Fruit fly (Drosophila melanogaster) whole organism, embryonic: Measurements from ENCODE around the gene ppk.

ENCODE experiments used
- Abd-B ChIP-seq: fragments of 200-800 bp; sonication (Bioruptor generic); optimal IDR thresholded peaks from 2 replicates; lab custom pipeline; 2018; ENCODE audit warnings: missing biosample characterization, mild to moderate bottlenecking, missing genetic modification characterization, moderate library complexity
- Aef1 ChIP-seq: fragments of 200-800 bp; sonication (Bioruptor generic); IDR thresholded peaks from 3 replicates; pipeline ENCODE4 v1.3.6; 2022; ENCODE audit warnings: missing biosample characterization, missing genetic modification characterization
- B-H1 ChIP-seq: fragments of 200-800 bp; sonication (Bioruptor generic); IDR thresholded peaks from 3 replicates; pipeline ENCODE4 v1.3.6; 2022; ENCODE audit warnings: missing biosample characterization, missing genetic modification characterization
- Bgb ChIP-seq: fragments of 200-800 bp; sonication (Bioruptor generic); IDR thresholded peaks from 2 replicates; pipeline ENCODE4 v1.3.6; 2022; ENCODE audit warnings: missing biosample characterization, missing genetic modification characterization; ENCODE audit not compliant: partially characterized antibody
- CG10147 ChIP-seq: fragments of 200-800 bp; sonication (Bioruptor generic); optimal IDR thresholded peaks from 2 replicates; lab custom pipeline; 2019; ENCODE audit warnings: missing biosample characterization, mild to moderate bottlenecking, missing genetic modification characterization, moderate library complexity
- CG1024 ChIP-seq: fragments of 200-800 bp; sonication (Bioruptor generic); IDR thresholded peaks from 2 replicates; pipeline ENCODE4 v1.3.6; 2022; ENCODE audit warnings: missing biosample characterization, missing genetic modification characterization
- CG10321 ChIP-seq: fragments of 200-800 bp; sonication (Bioruptor generic); IDR thresholded peaks from 2 replicates; pipeline ENCODE4 v1.3.6; 2022; ENCODE audit warnings: missing biosample characterization, missing genetic modification characterization
- CG10543 ChIP-seq: fragments of 200-800 bp; sonication (Bioruptor generic); optimal IDR thresholded peaks from 3 replicates; lab custom pipeline; 2017; ENCODE audit warnings: missing biosample characterization, mild to moderate bottlenecking, missing genetic modification characterization, moderate library complexity
- CG12071 ChIP-seq: fragments of 200-800 bp; sonication (Bioruptor generic); optimal IDR thresholded peaks from 3 replicates; lab custom pipeline; 2018; ENCODE audit warnings: missing biosample characterization, mild to moderate bottlenecking, missing genetic modification characterization
- CG17829 ChIP-seq: fragments of 200-800 bp; optimal IDR thresholded peaks from 2 replicates; lab custom pipeline; 2019; ENCODE audit warnings: missing biosample characterization, mild to moderate bottlenecking, missing genetic modification characterization, moderate library complexity
- CG2202 ChIP-seq: fragments of 200-800 bp; sonication (Bioruptor generic); optimal IDR thresholded peaks from 2 replicates; lab custom pipeline; 2018; ENCODE audit warnings: missing biosample characterization, mild to moderate bottlenecking, missing genetic modification characterization
- CG30020 ChIP-seq: fragments of 200-800 bp; optimal IDR thresholded peaks from 2 replicates; lab custom pipeline; 2019; ENCODE audit warnings: missing biosample characterization, mild to moderate bottlenecking, missing genetic modification characterization, moderate library complexity
- CG32532 ChIP-seq: fragments of 200-800 bp; sonication (Bioruptor generic); IDR thresholded peaks from 2 replicates; pipeline ENCODE4 v1.3.6; 2022; ENCODE audit warnings: missing biosample characterization, missing genetic modification characterization
- CG4424 ChIP-seq: fragments of 200-800 bp; sonication (Bioruptor generic); optimal IDR thresholded peaks from 3 replicates; lab custom pipeline; 2016; ENCODE audit warnings: missing biosample characterization, missing genetic modification characterization
- CG6689 ChIP-seq: fragments of 200-800 bp; sonication (Bioruptor generic); IDR thresholded peaks from 2 replicates; pipeline ENCODE4 v1.3.6; 2022; ENCODE audit warnings: missing biosample characterization, missing genetic modification characterization
- CG7786 ChIP-seq: fragments of 200-800 bp; sonication (Bioruptor generic); optimal IDR thresholded peaks from 2 replicates; lab custom pipeline; 2016; ENCODE audit warnings: missing biosample characterization, missing genetic modification characterization
- CG7839 ChIP-seq: fragments of 200-800 bp; sonication (Bioruptor generic); optimal IDR thresholded peaks from 3 replicates; lab custom pipeline; 2018; ENCODE audit warnings: missing biosample characterization, mild to moderate bottlenecking, missing genetic modification characterization, moderate library complexity
- CG8944 ChIP-seq: fragments of 200-800 bp; sonication (Bioruptor generic); optimal IDR thresholded peaks from 3 replicates; lab custom pipeline; 2016; ENCODE audit warnings: missing biosample characterization, missing genetic modification characterization
- CG9609 ChIP-seq: fragments of 200-800 bp; sonication (Bioruptor generic); optimal IDR thresholded peaks from 3 replicates; lab custom pipeline; 2016; ENCODE audit warnings: missing biosample characterization, missing genetic modification characterization
- D19B ChIP-seq: fragments of 200-800 bp; sonication (Bioruptor generic); optimal IDR thresholded peaks from 2 replicates; lab custom pipeline; 2017; ENCODE audit warnings: missing biosample characterization, mild to moderate bottlenecking, missing genetic modification characterization
- HmgZ ChIP-seq: fragments of 200-800 bp; sonication (Bioruptor generic); optimal IDR thresholded peaks from 2 replicates; lab custom pipeline; 2018; ENCODE audit warnings: missing biosample characterization, mild to moderate bottlenecking, missing genetic modification characterization
- Hr51 ChIP-seq, 2 experiments: fragments of 200-800 bp; sonication (Bioruptor generic); optimal IDR thresholded peaks; 2 replicates in 1 of 2; 3 replicates in 1 of 2; lab custom pipeline; 2016 to 2018; ENCODE audit warnings: missing biosample characterization in 2 of 2, missing genetic modification characterization in 2 of 2, mild to moderate bottlenecking in 1 of 2, moderate library complexity in 1 of 2
- Kr ChIP-seq: fragments of 200-800 bp; sonication (Bioruptor generic); optimal IDR thresholded peaks from 2 replicates; lab custom pipeline; 2017; ENCODE audit warnings: missing biosample characterization, mild to moderate bottlenecking, missing genetic modification characterization
- Lhr ChIP-seq: fragments of 200-800 bp; sonication (Bioruptor generic); optimal IDR thresholded peaks from 3 replicates; lab custom pipeline; 2017; ENCODE audit warnings: mild to moderate bottlenecking, missing biosample characterization, missing genetic modification reagents, missing genetic modification characterization
- Max ChIP-seq: fragments of 200-800 bp; sonication (Bioruptor generic); optimal IDR thresholded peaks from 2 replicates; lab custom pipeline; 2016; ENCODE audit warnings: missing biosample characterization, mild to moderate bottlenecking, missing genetic modification characterization
- Nf-YC ChIP-seq: fragments of 200-800 bp; optimal IDR thresholded peaks from 3 replicates; lab custom pipeline; 2019; ENCODE audit warnings: missing biosample characterization, mild to moderate bottlenecking, missing genetic modification characterization, moderate library complexity
- Rx ChIP-seq: fragments of 200-800 bp; sonication (Bioruptor generic); IDR thresholded peaks from 2 replicates; pipeline ENCODE4 v1.3.6; 2022; ENCODE audit warnings: missing biosample characterization, missing genetic modification characterization
- abd-A ChIP-seq: fragments of 200-800 bp; sonication (Bioruptor generic); optimal IDR thresholded peaks from 3 replicates; lab custom pipeline; 2019; ENCODE audit warnings: missing biosample characterization, mild to moderate bottlenecking, missing genetic modification characterization, moderate library complexity
- ac ChIP-seq: fragments of 200-800 bp; sonication (Bioruptor generic); optimal IDR thresholded peaks from 3 replicates; lab custom pipeline; 2017; ENCODE audit warnings: missing biosample characterization, mild to moderate bottlenecking, missing genetic modification characterization
- ase ChIP-seq: fragments of 200-800 bp; sonication (Bioruptor generic); IDR thresholded peaks from 3 replicates; pipeline ENCODE4 v1.3.6; 2022; ENCODE audit warnings: missing biosample characterization, missing genetic modification characterization
- az2 ChIP-seq: fragments of 200-800 bp; sonication (Bioruptor generic); optimal IDR thresholded peaks from 3 replicates; lab custom pipeline; 2016; ENCODE audit warnings: missing biosample characterization, missing genetic modification characterization
- corto ChIP-seq: fragments of 200-800 bp; sonication (Bioruptor generic); optimal IDR thresholded peaks from 2 replicates; lab custom pipeline; 2016; ENCODE audit warnings: missing biosample characterization, mild to moderate bottlenecking, missing genetic modification characterization, moderate library complexity
- crol ChIP-seq: fragments of 200-800 bp; sonication (Bioruptor generic); IDR thresholded peaks from 2 replicates; pipeline ENCODE4 v1.3.6; 2022; ENCODE audit warnings: missing biosample characterization, missing genetic modification characterization
- crp ChIP-seq, 2 experiments: fragments of 200-800 bp; sonication (Bioruptor generic); optimal IDR thresholded peaks; 2 replicates in 1 of 2; 3 replicates in 1 of 2; lab custom pipeline; 2017; ENCODE audit warnings: missing biosample characterization in 2 of 2, missing genetic modification characterization in 2 of 2, mild to moderate bottlenecking in 1 of 2, moderate library complexity in 1 of 2
- disco-r ChIP-seq: fragments of 200-800 bp; sonication (Bioruptor generic); optimal IDR thresholded peaks from 2 replicates; lab custom pipeline; 2016; ENCODE audit warnings: missing biosample characterization, missing genetic modification characterization
- dmrt11E ChIP-seq: fragments of 200-800 bp; sonication (Bioruptor generic); optimal IDR thresholded peaks from 3 replicates; lab custom pipeline; 2018; ENCODE audit warnings: missing biosample characterization, mild to moderate bottlenecking, missing genetic modification characterization, moderate library complexity
- ftz-f1 ChIP-seq: fragments of 200-800 bp; sonication (Bioruptor generic); optimal IDR thresholded peaks from 2 replicates; lab custom pipeline; 2016; ENCODE audit warnings: missing biosample characterization, missing genetic modification characterization
- gsb ChIP-seq: fragments of 200-800 bp; sonication (Bioruptor generic); IDR thresholded peaks from 2 replicates; pipeline ENCODE4 v1.3.6; 2022; ENCODE audit warnings: missing biosample characterization, missing genetic modification characterization
- gt ChIP-seq: fragments of 200-800 bp; sonication (Bioruptor generic); IDR thresholded peaks from 2 replicates; pipeline ENCODE4 v1.3.6; 2022; ENCODE audit warnings: missing biosample characterization, missing genetic modification characterization
- hbn ChIP-seq: fragments of 200-800 bp; sonication (Bioruptor generic); IDR thresholded peaks from 2 replicates; pipeline ENCODE4 v1.3.6; 2022; ENCODE audit warnings: missing biosample characterization, missing genetic modification characterization; ENCODE audit not compliant: partially characterized antibody
- lbe ChIP-seq: fragments of 200-800 bp; sonication (Bioruptor generic); optimal IDR thresholded peaks from 2 replicates; lab custom pipeline; 2016; ENCODE audit warnings: missing biosample characterization, mild to moderate bottlenecking, missing genetic modification characterization
- mirr ChIP-seq: fragments of 200-800 bp; sonication (Bioruptor generic); optimal IDR thresholded peaks from 3 replicates; lab custom pipeline; 2018; ENCODE audit warnings: missing biosample characterization, mild to moderate bottlenecking, missing genetic modification characterization
- nau ChIP-seq: fragments of 200-800 bp; sonication (Bioruptor generic); optimal IDR thresholded peaks from 3 replicates; lab custom pipeline; 2017; ENCODE audit warnings: missing biosample characterization, mild to moderate bottlenecking, missing genetic modification characterization, missing genetic modification reagents
- nerfin-1 ChIP-seq: fragments of 200-800 bp; sonication (Bioruptor generic); optimal IDR thresholded peaks from 3 replicates; lab custom pipeline; 2019; ENCODE audit warnings: missing biosample characterization, mild to moderate bottlenecking, missing genetic modification characterization, moderate library complexity
- org-1 ChIP-seq: fragments of 200-800 bp; sonication (Bioruptor generic); optimal IDR thresholded peaks from 2 replicates; lab custom pipeline; 2017; ENCODE audit warnings: missing biosample characterization, missing genetic modification characterization
- pb ChIP-seq: fragments of 200-800 bp; sonication (Bioruptor generic); optimal IDR thresholded peaks from 3 replicates; lab custom pipeline; 2016; ENCODE audit warnings: missing biosample characterization, missing genetic modification characterization
- pros ChIP-seq: fragments of 200-800 bp; sonication (Bioruptor generic); optimal IDR thresholded peaks from 3 replicates; lab custom pipeline; 2019; ENCODE audit warnings: missing biosample characterization, mild to moderate bottlenecking, missing genetic modification characterization, moderate library complexity
- schlank ChIP-seq: fragments of 200-800 bp; sonication (Bioruptor generic); optimal IDR thresholded peaks from 2 replicates; lab custom pipeline; 2018; ENCODE audit warnings: missing biosample characterization, mild to moderate bottlenecking, missing genetic modification characterization

ppk gene

dm6 chr2L:14355033-14355851 is 25.7 kb downstream of the ppk start, which contains the start of gene Rab14 (continued):
- TF ChIP-seq mirr, result peak; percentile 23
- TF ChIP-seq Kr (GFP tag; lab: Kevin White, UChicago), result peak; percentile 35
- TF ChIP-seq CG9609, result peak; percentile 72
- TF ChIP-seq corto, result no peak
- peak; percentile 22 for TF ChIP-seq abd-A (tag; lab: Kevin White, UChicago)
- peak; percentile 73 for TF ChIP-seq CG17829 (tag; lab: Kevin White, UChicago)
- peak; percentile 57 for TF ChIP-seq CG10147
- TF ChIP-seq Aef1 (GFP tag; lab: Robert Waterston, UW), result peak; percentile 81
- TF ChIP-seq CG7786 (GFP tag; lab: Kevin White, UChicago), result peak; percentile 65
- TF ChIP-seq dmrt11E (tag; lab: Kevin White, UChicago), result peak; percentile 64
- peak; percentile 85 for TF ChIP-seq ase (GFP tag; lab: Robert Waterston, UW)
- peak; percentile 98 for TF ChIP-seq crol (GFP tag; lab: Robert Waterston, UW)
- TF ChIP-seq CG7839 (tag; lab: Kevin White, UChicago), result peak; percentile 81
- TF ChIP-seq CG4424 (GFP tag; lab: Kevin White, UChicago), result peak; percentile 83
- TF ChIP-seq CG6689, result peak; percentile 78
- TF ChIP-seq Rx (GFP tag; lab: Robert Waterston, UW), result peak; percentile 62; the same call in 1 of the 2 replicates
- peak in 1 of 2 experiments; percentile 61 for TF ChIP-seq crp (GFP tag; optimal IDR thresholded peaks at IDR 0.05; lab: Kevin White, UChicago)
- peak; percentile 20 for TF ChIP-seq Abd-B (GFP tag; lab: Kevin White, UChicago)
- peak; percentile 80 for TF ChIP-seq schlank (tag; lab: Kevin White, UChicago)
- peak; percentile 64 for TF ChIP-seq Nf-YC (tag; lab: Kevin White, UChicago)
- peak; percentile 9 for TF ChIP-seq ftz-f1 (GFP tag; lab: Kevin White, UChicago)
- no peak for TF ChIP-seq gt (GFP tag; lab: Robert Waterston, UW)
- TF ChIP-seq nerfin-1 (tag; lab: Kevin White, UChicago), result peak; percentile 35
- no peak for TF ChIP-seq CG30020 (tag; lab: Kevin White, UChicago)
- TF ChIP-seq B-H1 (GFP tag; lab: Robert Waterston, UW), result peak; percentile 68
- peak; percentile 75 for TF ChIP-seq CG12071 (GFP tag; lab: Kevin White, UChicago)
- TF ChIP-seq pros, result peak; percentile 37
- peak; percentile 62 for TF ChIP-seq CG10321 (GFP tag; lab: Robert Waterston, UW)
- TF ChIP-seq CG1024 (GFP tag; lab: Robert Waterston, UW), result peak; percentile 74
- peak; percentile 73 for TF ChIP-seq HmgZ (tag; lab: Kevin White, UChicago)
- TF ChIP-seq hbn (GFP tag; lab: Robert Waterston, UW), result peak; percentile 77
- peak; percentile 27 for TF ChIP-seq ac (GFP tag; lab: Kevin White, UChicago)
- TF ChIP-seq nau, result peak; percentile 51
- TF ChIP-seq CG8944 (GFP tag; lab: Kevin White, UChicago), result peak; percentile 67
- TF ChIP-seq Lhr (GFP tag; lab: Kevin White, UChicago), result peak; percentile 41
- peak; percentile 68 to 90 for TF ChIP-seq Hr51 (GFP tag; optimal IDR thresholded peaks at IDR 0.05; lab: Kevin White, UChicago)
- peak; percentile 81 for TF ChIP-seq lbe (GFP tag; lab: Kevin White, UChicago)
- TF ChIP-seq org-1 (GFP tag; lab: Kevin White, UChicago), result peak; percentile 63
- peak; percentile 89 for TF ChIP-seq az2 (GFP tag; lab: Kevin White, UChicago)
- peak; percentile 65 for TF ChIP-seq CG10543 (GFP tag; lab: Kevin White, UChicago)
- TF ChIP-seq pb (GFP tag; lab: Kevin White, UChicago), result peak; percentile 25
- TF ChIP-seq disco-r, result peak; percentile 28
- TF ChIP-seq gsb, result peak; percentile 63
- TF ChIP-seq Max (GFP tag; lab: Kevin White, UChicago), result peak; percentile 95
- peak; percentile 66 for TF ChIP-seq CG2202
- peak; percentile 89 for TF ChIP-seq D19B
- TF ChIP-seq CG32532 (GFP tag; lab: Robert Waterston, UW), result peak; percentile 91
- peak; percentile 91 for TF ChIP-seq Bgb (GFP tag; lab: Robert Waterston, UW)
